Worm (Caenorhabditis elegans): Measurements from ENCODE around the gene ife-1.

DNA sequence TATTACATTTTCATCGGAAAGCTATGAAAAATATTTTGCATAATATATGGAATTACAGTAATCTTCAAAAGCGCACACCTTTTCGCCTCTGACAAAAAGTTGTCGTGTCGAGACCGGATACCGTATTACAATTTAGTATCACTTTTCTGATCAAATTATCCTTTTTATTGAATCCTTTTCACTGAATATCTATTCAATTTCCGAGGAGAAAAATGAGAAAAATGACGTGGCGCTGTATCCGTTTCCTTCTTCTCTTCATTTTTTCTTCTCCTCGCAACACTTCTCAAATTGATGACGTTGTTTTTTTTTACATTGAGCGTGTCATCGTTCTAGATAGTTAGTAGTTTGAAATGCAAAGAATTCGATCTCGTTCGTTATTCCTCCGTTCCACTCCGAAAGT, 7.7 kb downstream of the ife-1 start:
- TF ChIP-seq ets-7 (tag; optimal IDR thresholded peaks at IDR 0.05) (no peak), hnd-1 (tag; optimal IDR thresholded peaks at IDR 0.05) (no peak), hmg-4 (GFP tag; optimal IDR thresholded peaks at IDR 0.05) (no peak), ama-1 (optimal IDR thresholded peaks at IDR 0.05) (no peak), ceh-36 (tag; optimal IDR thresholded peaks at IDR 0.05) (no peak)
